Fruit fly (Drosophila melanogaster): ENCODE measurements around the gene CG12236.

CG12236 gene

dm6 chrX:5941824-5942223, 33.9 kb downstream of the CG12236 start (continued):
- TF ChIP-seq Bgb (GFP tag; IDR thresholded peaks at IDR 0.05; ENCODE audit: partially characterized antibody) (peak; percentile 68), CG4360 (GFP tag; IDR thresholded peaks at IDR 0.05) (no peak), CG15514 (GFP tag; optimal IDR thresholded peaks at IDR 0.05) (peak; percentile 1), pita (GFP tag; optimal IDR thresholded peaks at IDR 0.05) (no peak), pzg (GFP tag; optimal IDR thresholded peaks at IDR 0.05) (peak; percentile 27), tna (GFP tag; IDR thresholded peaks at IDR 0.05; ENCODE audit: partially characterized antibody) (peak; percentile 34; the same call in 1 of the 2 replicates), usp (GFP tag; optimal IDR thresholded peaks at IDR 0.05) (no peak)

DNA sequence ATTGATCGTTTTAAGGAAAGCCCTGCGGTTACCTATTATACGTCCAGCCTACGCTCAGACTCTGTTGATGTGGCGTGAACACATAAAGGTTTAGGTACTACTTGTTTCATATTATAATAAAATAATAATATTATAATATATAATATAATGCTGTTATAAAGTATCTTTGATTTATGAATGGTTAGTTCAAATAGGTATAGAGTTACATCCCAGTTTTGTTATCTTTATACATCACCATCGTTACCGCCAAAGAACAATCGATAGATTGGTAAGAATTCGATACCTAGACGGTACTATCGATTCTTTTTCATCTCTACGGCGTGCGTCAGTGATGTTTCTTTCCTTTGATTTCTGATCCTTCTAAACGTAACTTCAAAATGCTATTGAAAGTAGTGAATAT, 34.4 kb downstream of the CG12236 start, which contains the start of gene CG12728:
CG12728 (plus strand) TSS at position 301 of the 400 bp plus-strand sequence.
- peak; percentile 10; the same call in 1 of the 3 replicates for TF ChIP-seq Doc3 (GFP tag; IDR thresholded peaks at IDR 0.05; ENCODE audit: partially characterized antibody)

dm6 chrX:5945052-5945830, 37.3 kb downstream of the CG12236 start, which contains the start of gene CG32756:
CG32756 (plus strand) TSS chrX:5945682.
- TF ChIP-seq CG7357 (GFP tag; IDR thresholded peaks at IDR 0.05) (peak; percentile 59; the same call in 1 of the 3 replicates), bbx (GFP tag; IDR thresholded peaks at IDR 0.05; ENCODE audit: partially characterized antibody) (peak; percentile 70), Bgb (GFP tag; IDR thresholded peaks at IDR 0.05; ENCODE audit: partially characterized antibody) (peak; percentile 69), Dref (GFP tag; IDR thresholded peaks at IDR 0.05) (peak; percentile 70), CG2129 (GFP tag; IDR thresholded peaks at IDR 0.05; ENCODE audit: partially characterized antibody) (peak; percentile 31; the same call in 1 of the 2 replicates), CG16813 (GFP tag; IDR thresholded peaks at IDR 0.05; ENCODE audit: partially characterized antibody) (peak; percentile 71), Scr (GFP tag; IDR thresholded peaks at IDR 0.05; ENCODE audit: partially characterized antibody) (peak; percentile 72), amos (GFP tag; IDR thresholded peaks at IDR 0.05; ENCODE audit: partially characterized antibody) (peak; percentile 72), CG13287 (GFP tag; IDR thresholded peaks at IDR 0.05; ENCODE audit: partially characterized antibody) (peak; percentile 77), Dll (GFP tag; IDR thresholded peaks at IDR 0.05; ENCODE audit: partially characterized antibody) (peak; percentile 76), hb (GFP tag; IDR thresholded peaks at IDR 0.05; ENCODE audit: partially characterized antibody) (peak; percentile 58; the same call in 1 of the 3 replicates), hbn (GFP tag; IDR thresholded peaks at IDR 0.05; ENCODE audit: partially characterized antibody) (peak; percentile 56), E2f2 (GFP tag; IDR thresholded peaks at IDR 0.05) (peak; percentile 66), sna (GFP tag; IDR thresholded peaks at IDR 0.05; ENCODE audit: partially characterized antibody) (peak; percentile 52; the same call in 1 of the 2 replicates), CG14860 (GFP tag; IDR thresholded peaks at IDR 0.05; ENCODE audit: partially characterized antibody) (peak; percentile 60; the same call in 2 of the 3 replicates), inv (GFP tag; IDR thresholded peaks at IDR 0.05; ENCODE audit: partially characterized antibody) (peak; percentile 53; the same call in 1 of the 2 replicates), CG6791 (GFP tag; IDR thresholded peaks at IDR 0.05; ENCODE audit: partially characterized antibody) (peak; percentile 77), knrl (GFP tag; IDR thresholded peaks at IDR 0.05; ENCODE audit: partially characterized antibody) (peak; percentile 64; the same call in 2 of the 3 replicates), unc-4 (GFP tag; IDR thresholded peaks at IDR 0.05; ENCODE audit: partially characterized antibody) (peak; percentile 65; the same call in 1 of the 2 replicates), vnd (GFP tag; IDR thresholded peaks at IDR 0.05; ENCODE audit: partially characterized antibody) (peak; percentile 50; the same call in 1 of the 3 replicates), Doc3 (GFP tag; IDR thresholded peaks at IDR 0.05; ENCODE audit: partially characterized antibody) (peak; percentile 50; the same call in 1 of the 3 replicates), MBD-R2 (GFP tag; IDR thresholded peaks at IDR 0.05) (0 out of 2 replicates have a peak, but pooled peaks have one; percentile 26), HLH4C (GFP tag; IDR thresholded peaks at IDR 0.05; ENCODE audit: partially characterized antibody) (peak; percentile 68), CG34224 (GFP tag; IDR thresholded peaks at IDR 0.05; ENCODE audit: partially characterized antibody) (peak; percentile 63), row (GFP tag; IDR thresholded peaks at IDR 0.05) (0 out of 3 replicates have a peak, but pooled peaks have one; percentile 37), CG30020 (tag; optimal IDR thresholded peaks at IDR 0.05) (peak; percentile 66), ato (GFP tag; IDR thresholded peaks at IDR 0.05; ENCODE audit: partially characterized antibody) (peak; percentile 56), ssp (GFP tag; IDR thresholded peaks at IDR 0.05) (peak; percentile 87), Opbp (GFP tag; IDR thresholded peaks at IDR 0.05; ENCODE audit: partially characterized antibody) (peak; percentile 71; the same call in 2 of the 3 replicates), BEAF-32 (GFP tag; optimal IDR thresholded peaks at IDR 0.05) (peak; percentile 38)

All from whole organism, embryonic.